Worm (Caenorhabditis elegans) whole organism, late embryonic: ENCODE data around the gene cwf-19L1.
A peak's percentile ranks its signal among the peaks of the same experiment; 100 is the strongest.

Experiments
- C08G9.2 ChIP-seq: sonication (generic microtip); optimal IDR thresholded peaks from 2 replicates; lab custom pipeline; 2016; ENCODE audit warnings: mild to moderate bottlenecking, missing genetic modification characterization, moderate library complexity, missing compliant biosample characterization
- K02D7.2 ChIP-seq: sonication (generic microtip); optimal IDR thresholded peaks from 2 replicates; lab custom pipeline; 2017; ENCODE audit warnings: mild to moderate bottlenecking, missing genetic modification characterization, missing compliant biosample characterization
- T23F11.4 ChIP-seq: fragments of 200-800 bp; sonication (Bioruptor generic); optimal IDR thresholded peaks from 2 replicates; lab custom pipeline; 2018; ENCODE audit warnings: mild to moderate bottlenecking, missing genetic modification characterization, missing compliant biosample characterization
- Y22D7AL.16 ChIP-seq: sonication (generic microtip); optimal IDR thresholded peaks from 2 replicates; lab custom pipeline; 2016; ENCODE audit warnings: missing genetic modification characterization, missing compliant biosample characterization
- ahr-1 ChIP-seq: sonication (generic microtip); optimal IDR thresholded peaks from 2 replicates; lab custom pipeline; 2016; ENCODE audit warnings: missing genetic modification characterization, missing compliant biosample characterization
- ama-1 ChIP-seq: fragments of 150-350 bp; optimal IDR thresholded peaks from 2 replicates; lab custom pipeline; 2014
- ceh-19 ChIP-seq: fragments of 200-800 bp; sonication (Bioruptor generic); optimal IDR thresholded peaks from 2 replicates; lab custom pipeline; 2018; ENCODE audit warnings: mild to moderate bottlenecking, missing genetic modification characterization, missing compliant biosample characterization
- ceh-22 ChIP-seq: sonication (generic microtip); optimal IDR thresholded peaks from 2 replicates; lab custom pipeline; 2017; ENCODE audit warnings: missing biosample characterization, missing genetic modification characterization
- ceh-31 ChIP-seq: sonication (generic microtip); optimal IDR thresholded peaks from 2 replicates; lab custom pipeline; 2016; ENCODE audit warnings: missing genetic modification characterization, missing compliant biosample characterization
- ceh-34 ChIP-seq: sonication (generic microtip); optimal IDR thresholded peaks from 2 replicates; lab custom pipeline; 2016; ENCODE audit warnings: mild to moderate bottlenecking, missing genetic modification characterization, missing compliant biosample characterization
- ceh-48 ChIP-seq: sonication (generic microtip); optimal IDR thresholded peaks from 2 replicates; lab custom pipeline; 2016; ENCODE audit warnings: missing genetic modification characterization, inconsistent platforms, missing compliant biosample characterization
- dve-1 ChIP-seq: sonication (generic microtip); optimal IDR thresholded peaks from 2 replicates; lab custom pipeline; 2017; ENCODE audit warnings: antibody characterized with exemption, mild to moderate bottlenecking, missing genetic modification characterization, missing compliant biosample characterization
- elt-2 ChIP-seq: sonication (generic microtip); optimal IDR thresholded peaks from 2 replicates; lab custom pipeline; 2016; ENCODE audit warnings: missing genetic modification reagents, missing genetic modification characterization, missing compliant biosample characterization
- eyg-1 ChIP-seq: sonication (generic microtip); optimal IDR thresholded peaks from 2 replicates; lab custom pipeline; 2016; ENCODE audit warnings: missing genotype, missing genetic modification characterization, missing compliant biosample characterization
- hlh-8 ChIP-seq: sonication (generic microtip); optimal IDR thresholded peaks from 2 replicates; lab custom pipeline; 2016; ENCODE audit warnings: missing genotype, missing genetic modification characterization, missing compliant biosample characterization
- lim-6 ChIP-seq: sonication (generic microtip); optimal IDR thresholded peaks from 2 replicates; lab custom pipeline; 2016; ENCODE audit warnings: missing genetic modification characterization, missing compliant biosample characterization
- nfya-1 ChIP-seq: sonication (generic microtip); optimal IDR thresholded peaks from 2 replicates; lab custom pipeline; 2017; ENCODE audit warnings: missing genetic modification characterization, mild to moderate bottlenecking, missing compliant biosample characterization, antibody characterized with exemption, moderate library complexity
- nhr-11 ChIP-seq: fragments of 150-350 bp; optimal IDR thresholded peaks from 2 replicates; lab custom pipeline; 2014; ENCODE audit warnings: missing biosample characterization, missing genetic modification characterization
- npax-4 ChIP-seq: sonication (generic microtip); optimal IDR thresholded peaks from 2 replicates; lab custom pipeline; 2016; ENCODE audit warnings: missing genetic modification characterization, missing compliant biosample characterization
- odd-2 ChIP-seq: sonication (generic microtip); optimal IDR thresholded peaks from 2 replicates; lab custom pipeline; 2017; ENCODE audit warnings: antibody characterized with exemption, mild to moderate bottlenecking, missing genetic modification characterization, missing compliant biosample characterization
- pax-1 ChIP-seq: fragments of 150-350 bp; optimal IDR thresholded peaks from 2 replicates; lab custom pipeline; 2014; ENCODE audit warnings: missing biosample characterization, missing genetic modification characterization
- pha-4 ChIP-seq: fragments of 150-350 bp; optimal IDR thresholded peaks from 2 replicates; lab custom pipeline; 2018; ENCODE audit warnings: missing biosample characterization, missing genetic modification reagents, missing genetic modification characterization
- pqm-1 ChIP-seq: sonication (generic microtip); optimal IDR thresholded peaks from 2 replicates; lab custom pipeline; 2016; ENCODE audit warnings: missing genetic modification characterization, missing compliant biosample characterization
- ref-2 ChIP-seq: sonication (generic microtip); optimal IDR thresholded peaks from 2 replicates; lab custom pipeline; 2016; ENCODE audit warnings: missing genetic modification characterization, missing compliant biosample characterization
- sox-4 ChIP-seq: sonication (generic microtip); optimal IDR thresholded peaks from 2 replicates; lab custom pipeline; 2017; ENCODE audit warnings: mild to moderate bottlenecking, missing genetic modification characterization, inconsistent platforms, missing compliant biosample characterization
- tbx-2 ChIP-seq: sonication (generic microtip); optimal IDR thresholded peaks from 2 replicates; lab custom pipeline; 2016; ENCODE audit warnings: missing genetic modification characterization, missing compliant biosample characterization
- ttx-3 ChIP-seq: sonication (generic microtip); optimal IDR thresholded peaks from 2 replicates; lab custom pipeline; 2016; ENCODE audit warnings: missing genetic modification reagents, missing genetic modification characterization, missing compliant biosample characterization
- unc-55 ChIP-seq: sonication (generic microtip); optimal IDR thresholded peaks from 2 replicates; lab custom pipeline; 2017; ENCODE audit warnings: missing biosample characterization, missing genetic modification reagents, missing genetic modification characterization

The cwf-19L1 gene

DNA sequence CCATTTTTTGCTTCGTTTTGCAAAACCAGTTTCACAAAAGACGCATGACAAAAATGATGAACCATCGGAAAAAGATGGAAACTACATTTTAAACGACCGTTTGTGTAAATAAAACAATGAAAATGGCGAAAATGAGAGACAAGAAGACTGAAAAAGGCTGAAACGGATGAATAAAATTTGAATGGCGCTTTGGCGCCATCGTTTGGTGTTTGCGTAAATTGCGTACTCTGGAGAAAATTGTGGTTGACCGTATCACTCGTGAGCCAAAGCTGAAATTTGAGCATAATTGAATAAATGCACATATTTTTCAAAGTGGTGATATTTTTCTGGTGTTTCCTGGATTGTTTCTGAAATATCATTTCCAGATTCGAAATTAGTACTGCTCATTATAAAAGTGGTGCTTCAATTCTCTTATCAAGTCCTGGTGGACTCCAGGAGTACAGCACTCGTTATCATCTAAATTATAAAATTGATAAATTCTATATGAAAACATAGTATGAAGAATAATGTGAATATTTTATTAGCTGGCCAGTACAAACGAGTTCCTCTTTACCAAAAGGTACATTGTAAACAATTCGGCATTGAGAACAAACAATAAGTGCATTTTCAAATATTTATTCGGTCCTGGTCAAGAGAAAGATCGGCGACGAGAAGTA, 6.3 kb upstream of the cwf-19L1 start:
- TF ChIP-seq dve-1 (tag; lab: Kevin White, UChicago), result no peak
- TF ChIP-seq pax-1 (tag; lab: Kevin White, UChicago), result peak; percentile 10
- TF ChIP-seq odd-2, result no peak

DNA sequence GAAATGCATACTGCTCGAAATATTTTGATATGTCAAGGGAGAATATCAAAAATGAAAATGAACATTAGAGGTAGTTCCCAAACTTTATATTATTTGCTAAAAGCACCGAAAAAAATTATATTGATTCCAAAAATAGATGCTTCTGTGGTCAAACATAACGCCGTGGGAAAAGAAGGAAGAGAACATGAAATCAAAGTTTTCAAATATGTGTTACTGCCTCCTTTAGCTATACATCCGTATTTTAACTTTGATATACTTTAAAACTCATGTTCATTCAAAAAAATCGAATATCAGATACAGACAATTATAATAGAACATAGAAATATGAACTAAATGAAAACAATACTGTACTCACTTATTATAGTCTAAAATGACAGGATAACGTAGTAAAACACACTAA, 4.2 kb upstream of the cwf-19L1 start, which contains the start of gene Y38A10A.11:
TSS of gene Y38A10A.11 (minus strand) at position 101 of the 400 bp plus-strand sequence.
- no peak for TF ChIP-seq ceh-22 (tag; lab: Kevin White, UChicago)
- TF ChIP-seq pha-4 (tag; lab: Kevin White, UChicago), result no peak
- TF ChIP-seq ceh-34 (tag; lab: Kevin White, UChicago), result no peak
- no peak for TF ChIP-seq ceh-19 (GFP tag; lab: Kevin White, UChicago)
- TF ChIP-seq, all 69 proteins: peak for 0

DNA sequence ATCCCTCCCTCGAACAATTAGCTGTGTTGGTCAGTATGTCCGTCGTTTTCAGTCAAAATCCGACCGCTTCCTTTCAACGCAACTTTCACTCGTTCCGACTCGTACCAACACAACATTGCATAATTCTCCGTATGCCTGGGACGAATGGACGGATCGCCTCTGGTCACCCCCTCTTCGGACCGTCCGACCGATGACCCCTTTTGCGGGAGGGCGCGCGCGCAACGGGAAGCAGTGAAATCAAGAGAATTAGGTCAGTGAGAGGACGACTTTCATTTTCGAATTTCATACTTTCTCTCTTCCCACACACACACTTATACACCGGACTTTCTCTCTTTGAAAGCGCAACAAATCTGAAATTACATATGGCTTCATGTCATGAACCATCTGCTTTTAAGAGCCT, 2.3 kb upstream of the cwf-19L1 start, which contains the start of gene atf-8:
TSS of gene atf-8 (plus strand) at position 234 of the 400 bp plus-strand sequence.
- no peak for TF ChIP-seq ceh-34 (tag; lab: Kevin White, UChicago)
- no peak for TF ChIP-seq ahr-1 (tag; lab: Kevin White, UChicago)
- TF ChIP-seq unc-55, result no peak
- peak; percentile 32 for TF ChIP-seq nfya-1 (tag; lab: Kevin White, UChicago)
- TF ChIP-seq C08G9.2 (tag; lab: Kevin White, UChicago), result no peak
- peak; percentile 74 for TF ChIP-seq ref-2 (tag; lab: Kevin White, UChicago)
- TF ChIP-seq eyg-1, result no peak
- no peak for TF ChIP-seq pha-4 (tag; lab: Kevin White, UChicago)
- TF ChIP-seq tbx-2 (tag; lab: Kevin White, UChicago), result peak; percentile 3
- TF ChIP-seq ttx-3 (tag; lab: Kevin White, UChicago), result no peak
- peak; percentile 42 for TF ChIP-seq T23F11.4 (GFP tag; lab: Kevin White, UChicago)
- TF ChIP-seq ceh-31, result peak; percentile 14
- TF ChIP-seq Y22D7AL.16, result no peak
- TF ChIP-seq, all 69 proteins: peak for 5

DNA sequence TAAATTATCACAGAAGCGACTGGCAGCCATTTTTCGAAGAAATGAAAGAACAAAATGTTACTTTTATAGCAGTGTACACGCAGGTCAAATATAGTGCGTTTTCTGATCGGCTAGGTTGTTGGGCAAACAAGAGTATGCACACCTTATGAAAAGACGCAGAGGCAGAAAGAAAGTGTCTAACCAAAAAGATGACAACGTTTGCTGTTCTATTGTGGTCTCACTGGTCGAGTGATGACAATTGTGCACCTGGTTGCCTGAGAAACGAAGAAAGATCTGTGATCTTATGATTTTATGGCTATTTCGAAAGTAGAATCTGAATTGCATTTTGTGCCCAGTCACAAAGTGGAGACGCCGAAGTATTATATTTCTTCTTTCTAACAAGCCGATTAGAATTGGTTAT, 2.9 kb downstream of the cwf-19L1 start, which contains the start of gene F17A9.4:
TSS of gene F17A9.4 (minus strand) at position 97 of the 400 bp plus-strand sequence.
- TF ChIP-seq pqm-1 (peak; percentile 28), elt-2 (tag; lab: Kevin White, UChicago) (no peak)

DNA sequence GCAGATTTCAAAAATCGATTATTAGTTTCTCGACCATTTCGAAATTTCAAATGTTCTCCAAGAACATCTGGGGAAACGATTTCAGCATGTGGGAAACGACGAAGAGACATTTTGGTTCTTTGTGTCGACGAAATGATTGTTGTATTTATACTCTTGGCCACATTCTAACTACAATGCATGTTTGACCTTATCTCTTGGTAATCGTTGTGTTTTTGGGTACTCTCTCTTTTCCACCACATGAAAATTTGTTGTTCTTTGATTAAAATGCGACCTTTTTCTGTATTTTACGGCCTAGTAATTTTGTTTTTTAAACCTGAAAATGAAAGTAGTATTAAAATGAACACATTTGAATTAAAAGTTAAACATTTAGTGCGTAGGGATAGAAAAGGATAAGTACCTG, 5.2 kb downstream of the cwf-19L1 start, which contains the start of gene F17A9.5:
TSS of gene F17A9.5 (minus strand) at position 175 of the 400 bp plus-strand sequence.
- TF ChIP-seq ceh-48 (tag; lab: Kevin White, UChicago) (no peak), nfya-1 (tag; lab: Kevin White, UChicago) (no peak), sox-4 (tag; lab: Kevin White, UChicago) (no peak)

DNA sequence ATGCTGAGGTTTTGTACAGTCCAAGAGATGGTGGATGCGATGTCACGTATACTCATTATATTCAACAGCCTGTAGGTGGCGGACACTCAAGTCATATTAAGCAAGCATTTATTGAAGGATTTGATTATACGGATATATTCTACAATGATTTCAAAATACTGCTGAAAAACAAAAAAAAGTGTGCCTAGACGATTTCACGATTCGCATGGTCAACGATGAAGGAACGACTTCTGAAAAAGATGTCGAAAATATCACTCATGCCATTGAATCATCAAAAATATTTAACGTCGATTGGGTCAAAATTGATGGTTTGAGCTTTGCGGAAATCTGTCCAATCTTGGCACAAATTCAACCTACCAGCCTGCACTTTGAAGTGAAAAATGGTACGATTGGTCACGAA, 9.4 kb downstream of the cwf-19L1 start:
- TF ChIP-seq ref-2 (tag; lab: Kevin White, UChicago), result no peak
- TF ChIP-seq hlh-8, result no peak
- no peak for TF ChIP-seq npax-4
- TF ChIP-seq nhr-11, result no peak
- TF ChIP-seq ama-1 (lab: Kevin White, UChicago), result no peak
- TF ChIP-seq ahr-1 (tag; lab: Kevin White, UChicago), result no peak
- no peak for TF ChIP-seq Y22D7AL.16
- no peak for TF ChIP-seq K02D7.2
- no peak for TF ChIP-seq tbx-2 (tag; lab: Kevin White, UChicago)
- no peak for TF ChIP-seq ceh-19 (GFP tag; lab: Kevin White, UChicago)

DNA sequence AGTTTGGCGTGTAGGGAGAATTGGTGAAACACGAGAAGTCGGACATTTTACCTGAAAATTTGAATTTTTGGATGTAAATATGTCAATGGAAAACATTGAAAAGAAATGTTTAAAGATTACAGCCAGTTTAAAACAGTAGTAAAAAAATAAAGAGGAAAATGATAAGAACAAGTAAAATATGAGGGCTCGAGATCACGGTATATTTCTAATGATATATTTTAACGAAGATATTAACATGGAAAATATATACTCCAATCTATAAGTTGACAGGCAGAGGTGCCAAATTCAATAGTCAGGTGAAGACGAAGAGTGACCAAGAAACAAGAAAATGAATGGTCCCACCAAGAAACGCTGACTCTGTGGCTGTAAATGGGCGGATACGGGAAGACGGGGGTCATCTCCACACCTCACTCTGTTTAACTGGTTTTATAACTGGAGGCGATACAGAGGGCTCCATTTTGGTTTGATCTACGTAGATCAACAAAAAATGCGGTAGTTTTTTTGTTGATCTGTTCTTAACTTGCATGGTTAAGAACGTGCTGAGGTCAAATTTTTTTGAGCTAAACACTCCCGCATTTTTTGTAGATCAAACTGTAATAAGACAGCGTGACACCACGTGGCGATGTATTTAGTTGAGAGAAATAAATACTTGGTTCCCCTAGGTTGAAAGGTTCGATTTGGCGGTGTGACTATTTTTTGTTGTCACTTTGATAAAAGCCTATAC, 12.7 kb downstream of the cwf-19L1 start, which contains the start of gene ceh-49:
TSS of gene ceh-49 (minus strand) at position 51 of the 724 bp plus-strand sequence.
- TF ChIP-seq lim-6 (tag; lab: Kevin White, UChicago), result no peak
- TF ChIP-seq ref-2 (tag; lab: Kevin White, UChicago), result no peak
